Worm (Caenorhabditis elegans): ENCODE data around the gene F01G10.6.

- TF ChIP-seq snpc-4 (tag; optimal IDR thresholded peaks at IDR 0.05) (no peak), ces-1 (GFP tag; optimal IDR thresholded peaks at IDR 0.05) (no peak), nhr-11 (tag; optimal IDR thresholded peaks at IDR 0.05) (no peak), ceh-82 (tag; optimal IDR thresholded peaks at IDR 0.05) (no peak)
Measured at ce11 chrIV:10251764-10252163, 24.3 kb upstream of the F01G10.6 start.

All from whole organism, L4 larva.